Worm (Caenorhabditis elegans) whole organism, L1 larva: Measurements from ENCODE around the gene K06H6.1.

Source experiments
- C34B4.2 ChIP-seq: sonication (generic microtip); optimal IDR thresholded peaks from 2 replicates; lab custom pipeline; 2017; ENCODE audit warnings: mild to moderate bottlenecking, missing genetic modification characterization, missing compliant biosample characterization
- F16B12.6 ChIP-seq: fragments of 150-350 bp; optimal IDR thresholded peaks from 2 replicates; lab custom pipeline; 2014; ENCODE audit warnings: missing biosample characterization, missing genetic modification characterization
- Y116A8C.19 ChIP-seq: sonication (generic microtip); optimal IDR thresholded peaks from 2 replicates; lab custom pipeline; 2016; ENCODE audit warnings: missing compliant biosample characterization, missing genetic modification characterization, borderline replicate concordance
- aly-2 ChIP-seq: fragments of 150-350 bp; optimal IDR thresholded peaks from 2 replicates; lab custom pipeline; 2014; ENCODE audit warnings: missing biosample characterization, missing genetic modification characterization
- blmp-1 ChIP-seq: fragments of 150-350 bp; optimal IDR thresholded peaks from 2 replicates; lab custom pipeline; 2014; ENCODE audit warnings: missing biosample characterization, missing genetic modification characterization
- ceh-63 ChIP-seq: fragments of 200-800 bp; sonication (Bioruptor generic); optimal IDR thresholded peaks from 2 replicates; lab custom pipeline; 2018; ENCODE audit warnings: mild to moderate bottlenecking, missing genetic modification characterization, missing compliant biosample characterization
- ceh-82 ChIP-seq, 3 experiments: fragments of 150-350 bp in 1 of 3; sonication (generic microtip) in 2 of 3; optimal IDR thresholded peaks; 2 replicates each; lab custom pipeline; 2014 to 2017; ENCODE audit warnings: missing biosample characterization in 3 of 3, missing genetic modification characterization in 3 of 3
- ceh-90 ChIP-seq: sonication (generic microtip); optimal IDR thresholded peaks from 2 replicates; lab custom pipeline; 2016; ENCODE audit warnings: missing genetic modification characterization, missing compliant biosample characterization
- ces-1 ChIP-seq: fragments of 150-350 bp; optimal IDR thresholded peaks from 2 replicates; lab custom pipeline; 2014; ENCODE audit warnings: missing biosample characterization, missing genetic modification reagents, missing genetic modification characterization
- dsc-1 ChIP-seq: sonication (generic microtip); optimal IDR thresholded peaks from 2 replicates; lab custom pipeline; 2016; ENCODE audit warnings: mild to moderate bottlenecking, missing genetic modification characterization, missing compliant biosample characterization
- efl-1 ChIP-seq, 4 experiments: fragments of 150-350 bp; optimal IDR thresholded peaks in 3 of 4; peaks in 1 of 4; 1 replicate in 1 of 4; 2 replicates in 3 of 4; lab custom pipeline; 2014; ENCODE audit warnings: missing biosample characterization in 2 of 4, missing genetic modification characterization in 2 of 4, missing genetic modification reagents in 2 of 4
- efl-3 ChIP-seq: fragments of 200-800 bp; sonication (Bioruptor generic); optimal IDR thresholded peaks from 2 replicates; lab custom pipeline; 2018; ENCODE audit warnings: mild to moderate bottlenecking, missing genetic modification characterization, missing compliant biosample characterization
- egl-27 ChIP-seq, 2 experiments: fragments of 150-350 bp in 1 of 2; sonication (generic microtip); optimal IDR thresholded peaks; 3 replicates each; lab custom pipeline; 2017 to 2018; ENCODE audit warnings: missing biosample characterization in 2 of 2, missing genetic modification characterization in 2 of 2, missing genetic modification reagents in 2 of 2
- fos-1 ChIP-seq: fragments of 150-350 bp; optimal IDR thresholded peaks from 2 replicates; lab custom pipeline; 2014; ENCODE audit warnings: missing biosample characterization, missing genetic modification characterization
- hpl-2 ChIP-seq: fragments of 150-350 bp; optimal IDR thresholded peaks from 2 replicates; lab custom pipeline; 2014; ENCODE audit warnings: missing biosample characterization, missing genetic modification reagents, missing genetic modification characterization
- irx-1 ChIP-seq: sonication (generic microtip); optimal IDR thresholded peaks from 2 replicates; lab custom pipeline; 2016; ENCODE audit warnings: missing genetic modification characterization, missing compliant biosample characterization
- lin-13 ChIP-seq: fragments of 150-350 bp; optimal IDR thresholded peaks from 2 replicates; lab custom pipeline; 2014; ENCODE audit warnings: missing biosample characterization, missing genetic modification reagents, missing genetic modification characterization
- lin-14 ChIP-seq: fragments of 200-800 bp; sonication (Bioruptor generic); optimal IDR thresholded peaks from 2 replicates; lab custom pipeline; 2018; ENCODE audit warnings: mild to moderate bottlenecking, missing genetic modification characterization, moderate library complexity, missing compliant biosample characterization
- lin-39 ChIP-seq: fragments of 150-350 bp; optimal IDR thresholded peaks from 2 replicates; lab custom pipeline; 2014; ENCODE audit warnings: missing biosample characterization, missing genetic modification reagents, missing genetic modification characterization
- mep-1 ChIP-seq: fragments of 150-350 bp; optimal IDR thresholded peaks from 2 replicates; lab custom pipeline; 2014; ENCODE audit warnings: missing biosample characterization, missing genetic modification characterization
- nhr-19 ChIP-seq: fragments of 200-800 bp; sonication (Bioruptor generic); conservative IDR thresholded peaks from 2 replicates; pipeline ENCODE4 v1.3.6; 2022; ENCODE audit warnings: missing genetic modification characterization, missing compliant biosample characterization
- nhr-28 ChIP-seq: fragments of 150-350 bp; optimal IDR thresholded peaks from 2 replicates; lab custom pipeline; 2014; ENCODE audit warnings: missing biosample characterization, missing genetic modification characterization
- nhr-47 ChIP-seq: sonication (generic microtip); optimal IDR thresholded peaks from 2 replicates; lab custom pipeline; 2016; ENCODE audit warnings: mild to moderate bottlenecking, missing genetic modification characterization, moderate library complexity, missing compliant biosample characterization
- nhr-71 ChIP-seq: sonication (generic microtip); optimal IDR thresholded peaks from 2 replicates; lab custom pipeline; 2016; ENCODE audit warnings: mild to moderate bottlenecking, missing genetic modification characterization, moderate library complexity, missing compliant biosample characterization
- nhr-76 ChIP-seq: sonication (generic microtip); optimal IDR thresholded peaks from 2 replicates; lab custom pipeline; 2017; ENCODE audit warnings: missing biosample characterization, missing genetic modification characterization
- nhr-77 ChIP-seq: fragments of 150-350 bp; optimal IDR thresholded peaks from 2 replicates; lab custom pipeline; 2014; ENCODE audit warnings: missing biosample characterization, missing genetic modification characterization
- pax-3 ChIP-seq: fragments of 200-800 bp; sonication (Bioruptor generic); optimal IDR thresholded peaks from 2 replicates; lab custom pipeline; 2018; ENCODE audit warnings: mild to moderate bottlenecking, missing genetic modification characterization, moderate library complexity, missing compliant biosample characterization
- rnt-1 ChIP-seq: sonication (generic microtip); optimal IDR thresholded peaks from 2 replicates; lab custom pipeline; 2016; ENCODE audit warnings: mild to moderate bottlenecking, missing genetic modification characterization, moderate library complexity, missing compliant biosample characterization
- snu-23 ChIP-seq: sonication (generic microtip); optimal IDR thresholded peaks from 2 replicates; lab custom pipeline; 2016; ENCODE audit warnings: missing genetic modification characterization, missing compliant biosample characterization
- sptf-1 ChIP-seq: fragments of 150-350 bp; optimal IDR thresholded peaks from 2 replicates; lab custom pipeline; 2014; ENCODE audit warnings: missing biosample characterization, missing genetic modification characterization
- tlp-1 ChIP-seq: fragments of 150-350 bp; optimal IDR thresholded peaks from 2 replicates; lab custom pipeline; 2014; ENCODE audit warnings: missing biosample characterization, missing genetic modification characterization
- unc-30 ChIP-seq: sonication (generic microtip); optimal IDR thresholded peaks from 2 replicates; lab custom pipeline; 2017; ENCODE audit warnings: missing biosample characterization, missing genetic modification characterization
- unc-62 ChIP-seq: fragments of 150-350 bp; optimal IDR thresholded peaks from 2 replicates; lab custom pipeline; 2014; ENCODE audit warnings: missing biosample characterization, missing genetic modification reagents, missing genetic modification characterization
- unc-98 ChIP-seq: fragments of 200-800 bp; sonication (Bioruptor generic); IDR thresholded peaks from 2 replicates; pipeline ENCODE4 v1.3.6; 2022; ENCODE audit warnings: missing genetic modification characterization, missing compliant biosample characterization
- vab-15 ChIP-seq: sonication (generic microtip); optimal IDR thresholded peaks from 2 replicates; lab custom pipeline; 2017; ENCODE audit warnings: missing genotype, mild to moderate bottlenecking, missing genetic modification characterization, missing compliant biosample characterization
- ztf-4 ChIP-seq: fragments of 150-350 bp; optimal IDR thresholded peaks from 2 replicates; lab custom pipeline; 2014; ENCODE audit warnings: missing biosample characterization, missing genetic modification characterization

The K06H6.1 gene

DNA sequence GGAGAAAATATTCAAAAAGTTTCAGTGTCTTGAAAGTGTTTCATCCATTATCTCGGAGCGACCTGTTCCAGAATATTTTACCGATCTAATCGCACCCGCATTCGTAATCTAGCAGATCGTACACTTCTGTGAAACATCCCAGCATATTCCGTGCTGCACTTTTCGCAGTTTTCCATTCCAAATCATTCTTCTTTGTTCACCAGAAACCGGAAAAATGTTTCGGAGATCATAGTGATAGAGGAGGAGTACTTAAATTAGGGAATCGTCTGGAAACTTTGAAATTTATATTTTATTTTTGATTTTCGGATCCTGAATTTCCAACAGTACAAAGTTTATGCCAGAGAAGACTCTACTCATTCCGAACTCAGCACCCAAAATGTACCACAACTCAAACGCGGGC is 2.4 kb upstream of the K06H6.1 start, which contains the start of gene K06H6.2:
TSS of gene K06H6.2 (plus strand) at position 301 of the 400 bp plus-strand sequence.
- TF ChIP-seq nhr-19 (no peak), unc-98 (no peak), pax-3 (tag; lab: Kevin White, UChicago) (no peak), efl-1 (optimal IDR thresholded peaks at IDR 0.05; lab: Kevin White, UChicago) (no peak), efl-1 (GFP tag; optimal IDR thresholded peaks at IDR 0.05 in 1 of 2; lab: Kevin White, UChicago) (no peak), ceh-82 (tag; optimal IDR thresholded peaks at IDR 0.05; lab: Kevin White, UChicago) (no peak), egl-27 (tag; optimal IDR thresholded peaks at IDR 0.05; lab: Kevin White, UChicago) (no peak), nhr-76 (tag; lab: Kevin White, UChicago) (no peak), fos-1 (tag; lab: Kevin White, UChicago) (no peak), dsc-1 (no peak), lin-14 (GFP tag; lab: Kevin White, UChicago) (no peak), unc-30 (tag; lab: Kevin White, UChicago) (no peak), lin-39 (tag; lab: Kevin White, UChicago) (no peak), efl-3 (no peak), nhr-77 (no peak), nhr-71 (tag; lab: Kevin White, UChicago) (no peak), ztf-4 (no peak), snu-23 (GFP tag; lab: Kevin White, UChicago) (no peak), unc-62 (GFP tag; lab: Kevin White, UChicago) (no peak)

DNA sequence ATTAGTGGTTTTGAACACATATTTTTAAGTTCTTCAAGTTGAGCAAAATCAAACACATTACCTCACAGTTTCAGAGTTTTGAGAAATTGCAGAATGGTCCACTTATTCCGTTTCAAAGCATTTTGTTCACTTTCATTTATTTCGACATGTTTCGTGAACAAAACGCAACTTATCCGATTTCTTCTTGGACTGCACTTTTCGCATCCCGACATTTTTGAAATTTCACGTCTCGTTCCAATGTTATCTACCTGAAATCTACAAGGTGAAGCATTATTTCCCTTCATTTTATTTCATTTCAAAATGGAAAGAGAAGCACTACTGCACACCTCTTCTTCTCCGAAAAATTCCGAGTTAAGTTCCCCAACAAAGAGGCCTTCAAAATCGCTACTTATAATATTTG is 2.3 kb downstream of the K06H6.1 start, which contains the start of gene ZK488.6:
TSS of gene ZK488.6 (plus strand) at position 301 of the 400 bp plus-strand sequence.
- no peak for TF ChIP-seq mep-1 (tag; lab: Kevin White, UChicago)
- 0 out of 2 replicates have a peak, but pooled peaks have one; percentile 22 for TF ChIP-seq unc-98
- no peak for TF ChIP-seq C34B4.2 (tag; lab: Kevin White, UChicago)
- TF ChIP-seq egl-27 (tag; optimal IDR thresholded peaks at IDR 0.05; lab: Kevin White, UChicago): no peak

DNA sequence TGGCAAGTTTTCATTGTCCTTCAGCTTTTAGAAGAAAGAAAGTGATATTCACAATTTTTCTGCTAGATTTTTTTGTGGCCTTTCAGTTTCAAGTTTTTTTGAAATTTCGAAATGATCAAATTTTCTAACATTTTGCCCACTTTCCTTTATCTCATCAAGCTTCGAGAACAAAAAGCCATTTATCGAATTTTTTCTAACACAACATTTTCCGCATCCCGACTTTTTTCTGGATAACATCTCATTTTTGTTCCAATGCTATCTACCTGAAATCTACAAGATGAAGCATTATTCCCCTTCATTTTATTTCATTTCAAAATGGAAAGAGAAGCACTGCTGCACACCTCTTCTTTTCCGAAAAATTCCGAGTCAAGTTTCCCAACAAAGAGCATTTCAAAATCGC is 5.0 kb downstream of the K06H6.1 start, which contains the start of gene ZK488.5:
TSS of gene ZK488.5 (plus strand) at position 301 of the 400 bp plus-strand sequence.
- no peak for TF ChIP-seq nhr-71 (tag; lab: Kevin White, UChicago)
- TF ChIP-seq F16B12.6 (tag; lab: Kevin White, UChicago): no peak
- TF ChIP-seq ceh-63 (GFP tag; lab: Kevin White, UChicago): no peak
- TF ChIP-seq lin-14 (GFP tag; lab: Kevin White, UChicago): no peak
- TF ChIP-seq irx-1: no peak
- no peak for TF ChIP-seq ceh-90 (tag; lab: Kevin White, UChicago)
- no peak for TF ChIP-seq lin-13 (GFP tag; lab: Kevin White, UChicago)
- TF ChIP-seq nhr-47: no peak
- TF ChIP-seq unc-98: no peak
- TF ChIP-seq aly-2 (tag; lab: Kevin White, UChicago): no peak
- no peak for TF ChIP-seq sptf-1
- no peak for TF ChIP-seq tlp-1 (tag; lab: Kevin White, UChicago)

DNA sequence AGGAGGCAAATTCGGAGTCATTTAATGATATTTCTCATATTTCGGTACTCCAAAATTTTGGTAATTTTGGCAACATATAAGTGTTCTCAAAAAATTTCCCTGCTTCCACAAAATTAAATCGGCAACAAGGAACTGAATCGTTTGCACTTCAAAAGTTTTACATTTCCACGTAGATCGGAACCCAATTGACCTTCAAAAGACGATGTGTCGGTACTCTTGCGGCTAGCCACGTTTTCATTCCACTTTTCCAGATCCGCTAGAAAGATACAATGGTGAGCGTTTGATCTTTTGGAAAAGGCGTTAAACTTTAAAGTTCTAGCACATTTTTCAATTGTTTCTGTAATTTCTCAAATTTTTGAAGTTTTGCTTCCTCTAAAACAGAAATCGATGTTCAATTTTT is 9.0 kb downstream of the K06H6.1 start:
- TF ChIP-seq sptf-1 (no peak), blmp-1 (peak; percentile 9), Y116A8C.19 (tag; lab: Kevin White, UChicago) (no peak), vab-15 (tag; lab: Kevin White, UChicago) (no peak), unc-30 (tag; lab: Kevin White, UChicago) (no peak), nhr-76 (tag; lab: Kevin White, UChicago) (no peak), rnt-1 (tag; lab: Kevin White, UChicago) (peak; percentile 15), ceh-82 (tag; optimal IDR thresholded peaks at IDR 0.05; lab: Kevin White, UChicago) (no peak), ces-1 (no peak), hpl-2 (no peak), nhr-28 (tag; lab: Kevin White, UChicago) (no peak)
